Worm (Caenorhabditis elegans) whole organism, L4 larva: ENCODE data around the gene Y116A8C.25.
A peak's percentile ranks its signal among the peaks of the same experiment; 100 is the strongest.

Experiments
- F44E2.7 ChIP-seq: fragments of 200-800 bp; sonication (Bioruptor generic); IDR thresholded peaks from 2 replicates; pipeline ENCODE4 v2.1.2; 2022; ENCODE audit warnings: missing genetic modification characterization, missing compliant biosample characterization
- F49E8.2 ChIP-seq: sonication (generic microtip); optimal IDR thresholded peaks from 2 replicates; lab custom pipeline; 2016; ENCODE audit warnings: missing compliant biosample characterization, mild to moderate bottlenecking, missing genetic modification characterization, borderline replicate concordance
- T20F7.1 ChIP-seq: fragments of 200-800 bp; sonication (Bioruptor generic); optimal IDR thresholded peaks from 2 replicates; lab custom pipeline; 2018; ENCODE audit warnings: mild to moderate bottlenecking, missing genetic modification characterization, missing compliant biosample characterization
- T26A8.4 ChIP-seq: fragments of 200-800 bp; sonication (Bioruptor generic); IDR thresholded peaks from 2 replicates; pipeline ENCODE4 v1.3.6; 2022; ENCODE audit warnings: missing genetic modification characterization, missing compliant biosample characterization
- Y5F2A.4 ChIP-seq: fragments of 200-800 bp; sonication (Bioruptor generic); optimal IDR thresholded peaks from 2 replicates; lab custom pipeline; 2018; ENCODE audit warnings: mild to moderate bottlenecking, missing genetic modification characterization, missing compliant biosample characterization
- aha-1 ChIP-seq: fragments of 150-350 bp; peaks from one replicate; lab custom pipeline; 2014; ENCODE audit warnings: missing biosample characterization, missing genetic modification characterization
- ama-1 ChIP-seq: fragments of 150-350 bp; optimal IDR thresholded peaks from 2 replicates; lab custom pipeline; 2014; ENCODE audit warnings: inconsistent platforms, mixed read lengths
- arid-1 ChIP-seq: fragments of 200-800 bp; sonication (Bioruptor generic); conservative IDR thresholded peaks from 2 replicates; pipeline ENCODE4 v1.3.6; 2022; ENCODE audit warnings: missing genetic modification reagents, missing genetic modification characterization, missing compliant biosample characterization
- ces-1 ChIP-seq: fragments of 150-350 bp; sonication (generic microtip); optimal IDR thresholded peaks from 4 replicates; lab custom pipeline; 2014; ENCODE audit warnings: missing biosample characterization, missing genetic modification reagents, missing genetic modification characterization
- daf-12 ChIP-seq: fragments of 150-350 bp; optimal IDR thresholded peaks from 2 replicates; lab custom pipeline; 2014; ENCODE audit warnings: missing biosample characterization, missing genetic modification reagents, missing genetic modification characterization
- daf-16 ChIP-seq, 3 experiments: sonication (generic microtip); optimal IDR thresholded peaks; 2 replicates each; lab custom pipeline; 2016 to 2017; ENCODE audit warnings: missing genetic modification characterization in 3 of 3, missing genetic modification reagents in 3 of 3, mild to moderate bottlenecking in 2 of 3, missing compliant biosample characterization in 2 of 3, missing biosample characterization in 1 of 3, moderate library complexity in 1 of 3
- dmd-9 ChIP-seq: fragments of 200-800 bp; sonication (Bioruptor generic); IDR thresholded peaks from 2 replicates; pipeline ENCODE4 v1.3.6; 2022; ENCODE audit warnings: missing genetic modification reagents, missing genetic modification characterization, missing compliant biosample characterization
- dpl-1 ChIP-seq: fragments of 150-350 bp; optimal IDR thresholded peaks from 2 replicates; lab custom pipeline; 2014; ENCODE audit warnings: missing biosample characterization, missing genetic modification reagents, missing genetic modification characterization
- duxl-1 ChIP-seq: sonication (generic microtip); optimal IDR thresholded peaks from 2 replicates; lab custom pipeline; 2016; ENCODE audit warnings: mild to moderate bottlenecking, missing genetic modification characterization, moderate library complexity, missing compliant biosample characterization; ENCODE audit not compliant: poor library complexity
- dve-1 ChIP-seq: sonication (generic microtip); optimal IDR thresholded peaks from 2 replicates; lab custom pipeline; 2017; ENCODE audit warnings: antibody characterized with exemption, mild to moderate bottlenecking, missing genetic modification characterization, missing compliant biosample characterization; ENCODE audit not compliant: insufficient read depth
- egl-27 ChIP-seq: sonication (generic microtip); optimal IDR thresholded peaks from 3 replicates; lab custom pipeline; 2017; ENCODE audit warnings: missing biosample characterization, missing genetic modification reagents, missing genetic modification characterization
- egl-43 ChIP-seq: fragments of 200-800 bp; sonication (Bioruptor generic); IDR thresholded peaks from 2 replicates; pipeline ENCODE4 v1.3.6; 2022; ENCODE audit warnings: missing genetic modification reagents, missing genetic modification characterization, missing compliant biosample characterization
- fos-1 ChIP-seq: fragments of 150-350 bp; optimal IDR thresholded peaks from 2 replicates; lab custom pipeline; 2014; ENCODE audit warnings: missing biosample characterization, missing genetic modification characterization
- gei-8 ChIP-seq: fragments of 200-800 bp; sonication (Bioruptor generic); optimal IDR thresholded peaks from 2 replicates; lab custom pipeline; 2018; ENCODE audit warnings: mild to moderate bottlenecking, missing genetic modification characterization, missing compliant biosample characterization
- hif-1 ChIP-seq, 2 experiments: sonication (generic microtip); optimal IDR thresholded peaks; 2 replicates each; lab custom pipeline; 2016 to 2017; ENCODE audit warnings: missing compliant biosample characterization in 2 of 2, missing genetic modification characterization in 2 of 2, missing genetic modification reagents in 2 of 2, missing genotype in 2 of 2, mild to moderate bottlenecking in 1 of 2
- lim-7 ChIP-seq: fragments of 200-800 bp; sonication (Bioruptor generic); IDR thresholded peaks from 2 replicates; pipeline ENCODE4 v1.3.6; 2022; ENCODE audit warnings: missing genetic modification characterization, missing compliant biosample characterization
- lin-38 ChIP-seq: fragments of 200-800 bp; sonication (Bioruptor generic); IDR thresholded peaks from 2 replicates; pipeline ENCODE4 v1.3.6; 2022; ENCODE audit warnings: missing genetic modification reagents, missing genetic modification characterization, missing compliant biosample characterization
- lin-39 ChIP-seq: fragments of 150-350 bp; optimal IDR thresholded peaks from 2 replicates; lab custom pipeline; 2014; ENCODE audit warnings: missing biosample characterization, missing genetic modification reagents, missing genetic modification characterization
- lsy-2 ChIP-seq, 2 experiments: fragments of 150-350 bp in 1 of 2; sonication (generic microtip) in 1 of 2; optimal IDR thresholded peaks; 2 replicates each; lab custom pipeline; 2014 to 2017; ENCODE audit warnings: missing biosample characterization in 2 of 2, missing genetic modification characterization in 2 of 2
- madf-9 ChIP-seq: fragments of 200-800 bp; sonication (Bioruptor generic); conservative IDR thresholded peaks from 2 replicates; pipeline ENCODE4 v1.3.6; 2022; ENCODE audit warnings: missing genetic modification reagents, missing genetic modification characterization, missing compliant biosample characterization
- mes-2 ChIP-seq: sonication (generic microtip); optimal IDR thresholded peaks from 2 replicates; lab custom pipeline; 2016; ENCODE audit warnings: missing genotype, mild to moderate bottlenecking, missing genetic modification characterization, missing compliant biosample characterization; ENCODE audit not compliant: poor library complexity, severe bottlenecking
- mxl-2 ChIP-seq: fragments of 200-800 bp; sonication (Bioruptor generic); conservative IDR thresholded peaks from 2 replicates; pipeline ENCODE4 v1.3.6; 2022; ENCODE audit warnings: missing genetic modification reagents, missing genetic modification characterization, missing compliant biosample characterization
- mxl-3 ChIP-seq: fragments of 200-800 bp; sonication (Bioruptor generic); optimal IDR thresholded peaks from 2 replicates; lab custom pipeline; 2018; ENCODE audit warnings: mild to moderate bottlenecking, missing genetic modification characterization, missing compliant biosample characterization
- nhr-25 ChIP-seq: sonication (generic microtip); optimal IDR thresholded peaks from 2 replicates; lab custom pipeline; 2017; ENCODE audit warnings: missing genetic modification characterization, mild to moderate bottlenecking, missing compliant biosample characterization, antibody characterized with exemption, moderate library complexity, borderline replicate concordance; ENCODE audit not compliant: insufficient read depth
- nhr-41 ChIP-seq: fragments of 200-800 bp; sonication (Bioruptor generic); IDR thresholded peaks from 2 replicates; pipeline ENCODE4 v1.3.6; 2022; ENCODE audit warnings: missing genetic modification reagents, missing genetic modification characterization, missing compliant biosample characterization
- nhr-42 ChIP-seq: fragments of 200-800 bp; sonication (Bioruptor generic); IDR thresholded peaks from 2 replicates; pipeline ENCODE4 v1.3.6; 2022; ENCODE audit warnings: missing genetic modification characterization, missing compliant biosample characterization
- nhr-76 ChIP-seq: fragments of 150-350 bp; optimal IDR thresholded peaks from 2 replicates; lab custom pipeline; 2014; ENCODE audit warnings: missing biosample characterization, missing genetic modification characterization
- pha-4 ChIP-seq, 2 experiments: fragments of 150-350 bp in 1 of 2; fragments of 200-800 bp in 1 of 2; sonication (Bioruptor generic) in 1 of 2; IDR thresholded peaks in 1 of 2; optimal IDR thresholded peaks in 1 of 2; 2 replicates each; pipeline versions ENCODE4 v1.3.6 to Lab custom; 2014 to 2022; ENCODE audit warnings: missing genetic modification characterization in 2 of 2, missing genetic modification reagents in 2 of 2, missing biosample characterization in 1 of 2, missing compliant biosample characterization in 1 of 2
- snpc-1.2 ChIP-seq: fragments of 200-800 bp; sonication (Bioruptor generic); IDR thresholded peaks from 2 replicates; pipeline ENCODE4 v1.3.6; 2022; ENCODE audit warnings: missing genetic modification reagents, missing genetic modification characterization, missing compliant biosample characterization
- unc-130 ChIP-seq: sonication (generic microtip); optimal IDR thresholded peaks from 2 replicates; lab custom pipeline; 2016; ENCODE audit warnings: missing genetic modification reagents, missing genetic modification characterization, missing compliant biosample characterization
- unc-62 ChIP-seq, 3 experiments: fragments of 150-350 bp in 1 of 3; sonication (generic microtip); optimal IDR thresholded peaks in 2 of 3; peaks in 1 of 3; 1 replicate in 1 of 3; 2 replicates in 2 of 3; lab custom pipeline; 2014 to 2017; ENCODE audit warnings: missing biosample characterization in 3 of 3, missing genetic modification characterization in 3 of 3, missing genetic modification reagents in 3 of 3, missing genotype in 1 of 3
- zag-1 ChIP-seq: fragments of 150-350 bp; optimal IDR thresholded peaks from 2 replicates; lab custom pipeline; 2014; ENCODE audit warnings: missing biosample characterization, missing genetic modification characterization
- zfp-3 ChIP-seq: fragments of 200-800 bp; sonication (Bioruptor generic); conservative IDR thresholded peaks from 2 replicates; pipeline ENCODE4 v1.3.6; 2022; ENCODE audit warnings: missing genetic modification reagents, missing genetic modification characterization, missing compliant biosample characterization

Gene Y116A8C.25

DNA sequence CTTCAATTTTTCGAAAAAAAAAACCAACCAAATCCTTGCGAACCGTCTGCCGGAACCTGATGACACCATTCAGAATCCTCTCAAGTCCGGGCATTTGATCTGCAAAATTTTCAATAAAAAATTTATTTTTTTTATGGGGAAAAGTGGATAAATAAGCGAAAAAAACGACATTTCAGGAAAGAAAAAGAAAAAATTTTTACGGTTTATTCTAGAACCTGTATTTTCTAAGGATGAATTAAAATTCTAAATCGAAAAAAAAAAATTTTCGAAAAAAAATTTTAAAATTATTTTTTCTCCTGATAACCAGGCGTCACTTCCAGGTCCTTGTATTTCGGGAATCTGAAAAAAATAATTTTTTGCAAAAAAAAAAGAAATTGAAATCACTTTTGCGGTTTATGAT is 21.6 kb upstream of the Y116A8C.25 start, which contains the start of gene bca-2:
TSS of gene bca-2 (minus strand) at position 101 of the 400 bp plus-strand sequence.
- TF ChIP-seq nhr-76 (tag; lab: Kevin White, UChicago) (no peak), egl-43 (GFP tag; lab: Robert Waterston, UW) (no peak), daf-16 (GFP tag; optimal IDR thresholded peaks at IDR 0.05; lab: Kevin White, UChicago) (no peak), daf-16 (tag; optimal IDR thresholded peaks at IDR 0.05; lab: Kevin White, UChicago) (no peak), lim-7 (GFP tag; lab: Robert Waterston, UW) (no peak), lin-39 (tag; lab: Kevin White, UChicago) (no peak)

- 0 out of 2 replicates have a peak, but pooled peaks have one; percentile 17 for TF ChIP-seq snpc-1.2 (GFP tag; lab: Robert Waterston, UW)
- no peak for TF ChIP-seq daf-16 (GFP tag; optimal IDR thresholded peaks at IDR 0.05; lab: Kevin White, UChicago)
- no peak for TF ChIP-seq daf-16 (tag; optimal IDR thresholded peaks at IDR 0.05; lab: Kevin White, UChicago)
- peak; percentile 48 for TF ChIP-seq aha-1 (tag; lab: Kevin White, UChicago)
Measured at ce11 chrIV:17099113-17099512, 20.6 kb upstream of the Y116A8C.25 start.

ce11 chrIV:17096168-17096567 is 17.6 kb upstream of the Y116A8C.25 start, which contains the start of gene Y116A8C.27:
Y116A8C.27 (minus strand) TSS chrIV:17096268.
- TF ChIP-seq ama-1 (lab: Kevin White, UChicago) (peak; percentile 32), zag-1 (tag; lab: Kevin White, UChicago) (no peak)

ce11 chrIV:17093701-17094100 is 15.2 kb upstream of the Y116A8C.25 start, which contains the start of gene Y116A8C.29:
Y116A8C.29 (plus strand) TSS chrIV:17094028.
- TF ChIP-seq Y5F2A.4 (GFP tag; lab: Kevin White, UChicago) (no peak), pha-4 (GFP tag; IDR thresholded peaks at IDR 0.05; lab: Robert Waterston, UW) (no peak), pha-4 (tag; optimal IDR thresholded peaks at IDR 0.05; lab: Kevin White, UChicago) (peak; percentile 27), dpl-1 (GFP tag; lab: Kevin White, UChicago) (no peak), unc-62 (GFP tag; optimal IDR thresholded peaks at IDR 0.05 in 1 of 2; lab: Kevin White, UChicago) (peak in 1 of 2 experiments; percentile 25), unc-62 (tag; optimal IDR thresholded peaks at IDR 0.05; lab: Kevin White, UChicago) (no peak), fos-1 (no peak), dve-1 (tag; lab: Kevin White, UChicago) (peak; percentile 14)

DNA sequence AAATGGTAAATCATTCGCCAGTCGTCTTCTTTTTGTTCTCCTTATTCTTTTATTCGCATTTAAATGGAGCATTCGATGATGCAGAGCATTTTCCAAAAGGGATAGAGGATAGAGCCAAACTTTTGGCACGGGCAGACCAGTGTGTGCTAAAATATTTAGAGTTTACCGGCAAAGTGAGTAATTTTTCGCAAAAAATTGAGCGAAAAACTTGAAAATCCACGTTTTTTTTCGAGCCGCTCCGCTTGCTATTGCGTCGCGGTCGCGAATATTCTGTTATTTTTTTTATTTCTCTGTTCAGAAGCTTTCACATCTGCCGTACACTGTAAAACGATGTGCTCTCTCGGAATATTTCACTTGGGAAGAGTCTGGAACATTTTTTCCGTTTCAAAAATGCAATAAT is 10.3 kb upstream of the Y116A8C.25 start, which contains the start of gene Y116A8C.43:
TSS of gene Y116A8C.43 (plus strand) at position 3 of the 400 bp plus-strand sequence.
- no peak for TF ChIP-seq dve-1 (tag; lab: Kevin White, UChicago)
- no peak for TF ChIP-seq mxl-3
- TF ChIP-seq hif-1 (tag; optimal IDR thresholded peaks at IDR 0.05; lab: Kevin White, UChicago), result no peak
- TF ChIP-seq arid-1 (GFP tag; lab: Robert Waterston, UW), result peak; percentile 11; the same call in 1 of the 2 replicates
- peak; percentile 56 for TF ChIP-seq unc-130 (GFP tag; lab: Kevin White, UChicago)
- TF ChIP-seq nhr-42 (GFP tag; lab: Robert Waterston, UW), result no peak
- no peak for TF ChIP-seq mxl-2 (GFP tag; lab: Robert Waterston, UW)
- peak; percentile 23 for TF ChIP-seq mes-2
- no peak for TF ChIP-seq gei-8 (GFP tag; lab: Kevin White, UChicago)
- no peak for TF ChIP-seq F44E2.7 (GFP tag; lab: Robert Waterston, UW)
- no peak for TF ChIP-seq T20F7.1
- 0 out of 2 replicates have a peak, but pooled peaks have one; percentile 17 for TF ChIP-seq zfp-3
- TF ChIP-seq nhr-25 (tag; lab: Kevin White, UChicago), result no peak
- TF ChIP-seq aha-1 (tag; lab: Kevin White, UChicago), result peak; percentile 76
- TF ChIP-seq duxl-1, result no peak
- 0 out of 2 replicates have a peak, but pooled peaks have one; percentile 27 for TF ChIP-seq T26A8.4 (GFP tag; lab: Robert Waterston, UW)
- TF ChIP-seq ama-1 (lab: Kevin White, UChicago), result peak; percentile 84
- TF ChIP-seq madf-9, result no peak
- TF ChIP-seq F49E8.2 (tag; lab: Kevin White, UChicago), result peak; percentile 79
- no peak for TF ChIP-seq dpl-1 (GFP tag; lab: Kevin White, UChicago)
- no peak for TF ChIP-seq nhr-76 (tag; lab: Kevin White, UChicago)
- peak; percentile 73 for TF ChIP-seq lin-38 (GFP tag; lab: Robert Waterston, UW)
- TF ChIP-seq egl-27 (tag; lab: Kevin White, UChicago), result no peak
- TF ChIP-seq nhr-41 (GFP tag; lab: Robert Waterston, UW), result no peak
- no peak for TF ChIP-seq lsy-2 (tag; optimal IDR thresholded peaks at IDR 0.05; lab: Kevin White, UChicago)
- TF ChIP-seq daf-16 (GFP tag; optimal IDR thresholded peaks at IDR 0.05; lab: Kevin White, UChicago), result no peak
- TF ChIP-seq daf-16 (tag; optimal IDR thresholded peaks at IDR 0.05; lab: Kevin White, UChicago), result peak; percentile 27
- TF ChIP-seq dmd-9 (GFP tag; lab: Robert Waterston, UW), result no peak
- no peak for TF ChIP-seq ces-1
- no peak for TF ChIP-seq daf-12 (tag; lab: Kevin White, UChicago)
